Fruit fly (Drosophila melanogaster): ENCODE data around the gene CG6418.

The CG6418 gene

dm6 chr3L:10843273-10843672, 35.6 kb downstream of the CG6418 start (continued):
- peak; percentile 81 for TF ChIP-seq CG11504 (tag; optimal IDR thresholded peaks at IDR 0.05)
- no peak for TF ChIP-seq lab (GFP tag; optimal IDR thresholded peaks at IDR 0.05)
- no peak for TF ChIP-seq her (GFP tag; optimal IDR thresholded peaks at IDR 0.05)
- TF ChIP-seq ham (GFP tag; IDR thresholded peaks at IDR 0.05): no peak
- no peak for TF ChIP-seq CG7271 (tag; optimal IDR thresholded peaks at IDR 0.05)
- TF ChIP-seq pita (GFP tag; optimal IDR thresholded peaks at IDR 0.05): no peak
- TF ChIP-seq hkb (optimal IDR thresholded peaks at IDR 0.05): no peak
- TF ChIP-seq hkb (GFP tag; IDR thresholded peaks at IDR 0.05): no peak
- peak; percentile 87 for TF ChIP-seq CG9727 (GFP tag; optimal IDR thresholded peaks at IDR 0.05)
- TF ChIP-seq Eip74EF (GFP tag; optimal IDR thresholded peaks at IDR 0.05): peak in 1 of 2 experiments; percentile 57
- no peak for TF ChIP-seq MTF-1 (GFP tag; optimal IDR thresholded peaks at IDR 0.05; ENCODE audit: borderline replicate concordance)
- no peak for TF ChIP-seq ci (GFP tag; IDR thresholded peaks at IDR 0.05)
- no peak for TF ChIP-seq ab (GFP tag; optimal IDR thresholded peaks at IDR 0.05)
- TF ChIP-seq crc (GFP tag; optimal IDR thresholded peaks at IDR 0.05): no peak
- no peak for TF ChIP-seq CG31224 (GFP tag; IDR thresholded peaks at IDR 0.05)
- TF ChIP-seq Doc3 (GFP tag; IDR thresholded peaks at IDR 0.05; ENCODE audit: partially characterized antibody): no peak
- TF ChIP-seq Tbp (GFP tag; optimal IDR thresholded peaks at IDR 0.05): no peak
- TF ChIP-seq CG15269 (tag; optimal IDR thresholded peaks at IDR 0.05): peak; percentile 42
- no peak; the same call in 1 of the 2 replicates for TF ChIP-seq onecut (GFP tag; IDR thresholded peaks at IDR 0.05)
- TF ChIP-seq CG16863 (GFP tag; optimal IDR thresholded peaks at IDR 0.05): no peak
- no peak for TF ChIP-seq Awh (GFP tag; IDR thresholded peaks at IDR 0.05)
- peak in 1 of 3 experiments; percentile 93 for TF ChIP-seq lola (GFP tag; optimal IDR thresholded peaks at IDR 0.05)
- no peak for TF ChIP-seq C15 (GFP tag; IDR thresholded peaks at IDR 0.05)
- no peak for TF ChIP-seq fd3F (GFP tag; optimal IDR thresholded peaks at IDR 0.05)
- TF ChIP-seq cas (GFP tag; IDR thresholded peaks at IDR 0.05): no peak
- no peak for TF ChIP-seq otp (GFP tag; IDR thresholded peaks at IDR 0.05)
- TF ChIP-seq CG11560 (tag; IDR thresholded peaks at IDR 0.05): no peak
- no peak for TF ChIP-seq CG2889 (GFP tag; IDR thresholded peaks at IDR 0.05)
- TF ChIP-seq Taf1 (GFP tag; IDR thresholded peaks at IDR 0.05): no peak
- TF ChIP-seq trem (tag; optimal IDR thresholded peaks at IDR 0.05): peak; percentile 73
- peak; percentile 87 for TF ChIP-seq dmrt11E (tag; optimal IDR thresholded peaks at IDR 0.05)
- TF ChIP-seq insv (GFP tag; optimal IDR thresholded peaks at IDR 0.05): no peak
- no peak for TF ChIP-seq CG32767 (GFP tag; IDR thresholded peaks at IDR 0.05)
- peak; percentile 58 for TF ChIP-seq Oli (tag; optimal IDR thresholded peaks at IDR 0.05)
- no peak for TF ChIP-seq sna (GFP tag; IDR thresholded peaks at IDR 0.05; ENCODE audit: partially characterized antibody)
- TF ChIP-seq CG11695 (GFP tag; IDR thresholded peaks at IDR 0.05): 0 out of 3 replicates have a peak, but pooled peaks have one; percentile 48
- TF ChIP-seq chn (GFP tag; optimal IDR thresholded peaks at IDR 0.05): no peak
- TF ChIP-seq CG12299 (tag; optimal IDR thresholded peaks at IDR 0.05): no peak
- TF ChIP-seq Camta (GFP tag; optimal IDR thresholded peaks at IDR 0.05): no peak
- no peak for TF ChIP-seq gcm2 (GFP tag; optimal IDR thresholded peaks at IDR 0.05)
- TF ChIP-seq NC2α (GFP tag; optimal IDR thresholded peaks at IDR 0.05): no peak
- peak; percentile 47; the same call in 1 of the 3 replicates for TF ChIP-seq dysf (GFP tag; IDR thresholded peaks at IDR 0.05)
- TF ChIP-seq TFAM (GFP tag; optimal IDR thresholded peaks at IDR 0.05): no peak
- TF ChIP-seq Deaf1 (tag; optimal IDR thresholded peaks at IDR 0.05): no peak
- TF ChIP-seq CG14710 (tag; optimal IDR thresholded peaks at IDR 0.05): peak; percentile 81
- no peak for TF ChIP-seq CG13894 (tag; optimal IDR thresholded peaks at IDR 0.05)
- no peak for TF ChIP-seq CG8944 (GFP tag; optimal IDR thresholded peaks at IDR 0.05)
- TF ChIP-seq Max (GFP tag; optimal IDR thresholded peaks at IDR 0.05): peak; percentile 6
- no peak for TF ChIP-seq chinmo (GFP tag; IDR thresholded peaks at IDR 0.05; ENCODE audit: partially characterized antibody)
- TF ChIP-seq prd (optimal IDR thresholded peaks at IDR 0.05): no peak
- peak; percentile 47; the same call in 2 of the 3 replicates for TF ChIP-seq prd (GFP tag; IDR thresholded peaks at IDR 0.05)
- TF ChIP-seq CG7745 (tag; optimal IDR thresholded peaks at IDR 0.05): no peak
